Fruit fly (Drosophila melanogaster) whole organism, embryonic: ENCODE data around the gene arm.
A peak's percentile ranks its signal among the peaks of the same experiment; 100 is the strongest.

Source experiments
- Antp ChIP-seq: fragments of 200-800 bp; sonication (Bioruptor generic); optimal IDR thresholded peaks from 3 replicates; lab custom pipeline; 2016; ENCODE audit warnings: missing biosample characterization, missing genetic modification characterization
- Atf3 ChIP-seq: fragments of 200-800 bp; sonication (Bioruptor generic); optimal IDR thresholded peaks from 3 replicates; lab custom pipeline; 2016; ENCODE audit warnings: missing biosample characterization, missing genetic modification characterization
- Atf6 ChIP-seq: fragments of 200-800 bp; sonication (Bioruptor generic); IDR thresholded peaks from 2 replicates; pipeline ENCODE4 v1.3.6; 2022; ENCODE audit warnings: missing biosample characterization, missing genetic modification characterization
- Awh ChIP-seq: fragments of 200-800 bp; sonication (Bioruptor generic); IDR thresholded peaks from 2 replicates; pipeline ENCODE4, ENCODE4 v1.3.6; 2022; ENCODE audit warnings: missing biosample characterization, missing genetic modification characterization
- CG10209 ChIP-seq: fragments of 200-800 bp; sonication (Bioruptor generic); optimal IDR thresholded peaks from 3 replicates; lab custom pipeline; 2017; ENCODE audit warnings: missing biosample characterization, mild to moderate bottlenecking, missing genetic modification characterization, missing genetic modification reagents
- CG10654 ChIP-seq: fragments of 200-800 bp; sonication (Bioruptor generic); optimal IDR thresholded peaks from 2 replicates; lab custom pipeline; 2016; ENCODE audit warnings: missing biosample characterization, missing genetic modification characterization
- CG11560 ChIP-seq: fragments of 200-800 bp; sonication (Bioruptor generic); IDR thresholded peaks from 3 replicates; pipeline ENCODE4 v1.3.6; 2022; ENCODE audit warnings: missing biosample characterization, missing genetic modification characterization
- CG11695 ChIP-seq: fragments of 200-800 bp; sonication (Bioruptor generic); IDR thresholded peaks from 3 replicates; pipeline ENCODE4 v1.3.6; 2022; ENCODE audit warnings: missing biosample characterization, missing genetic modification characterization
- CG12104 ChIP-seq: fragments of 200-800 bp; sonication (Bioruptor generic); optimal IDR thresholded peaks from 3 replicates; lab custom pipeline; 2016; ENCODE audit warnings: missing biosample characterization, missing genetic modification characterization
- CG14667 ChIP-seq: fragments of 200-800 bp; sonication (Bioruptor generic); IDR thresholded peaks from 2 replicates; pipeline ENCODE4 v1.3.6; 2022; ENCODE audit warnings: missing biosample characterization, missing genetic modification characterization
- CG17359 ChIP-seq: fragments of 200-800 bp; sonication (Bioruptor generic); optimal IDR thresholded peaks from 3 replicates; lab custom pipeline; 2018; ENCODE audit warnings: missing biosample characterization, mild to moderate bottlenecking, missing genetic modification characterization, moderate library complexity
- CG2129 ChIP-seq: fragments of 200-800 bp; sonication (Bioruptor generic); IDR thresholded peaks from 2 replicates; pipeline ENCODE4 v1.3.6; 2022; ENCODE audit warnings: missing biosample characterization, missing genetic modification characterization; ENCODE audit not compliant: partially characterized antibody
- CG30403 ChIP-seq: fragments of 200-800 bp; sonication (Bioruptor generic); optimal IDR thresholded peaks from 3 replicates; lab custom pipeline; 2016; ENCODE audit warnings: missing biosample characterization, missing genetic modification characterization
- CG30431 ChIP-seq: fragments of 200-800 bp; sonication (Bioruptor generic); optimal IDR thresholded peaks from 2 replicates; lab custom pipeline; 2017; ENCODE audit warnings: missing biosample characterization, missing genetic modification characterization
- CG3065 ChIP-seq: fragments of 200-800 bp; sonication (Bioruptor generic); optimal IDR thresholded peaks from 2 replicates; lab custom pipeline; 2016; ENCODE audit warnings: missing biosample characterization, missing genetic modification characterization
- CG31388 ChIP-seq: fragments of 200-800 bp; sonication (Bioruptor generic); optimal IDR thresholded peaks from 2 replicates; lab custom pipeline; 2016; ENCODE audit warnings: missing biosample characterization, missing genetic modification characterization
- CG43689 ChIP-seq: fragments of 200-800 bp; sonication (Bioruptor generic); IDR thresholded peaks from 2 replicates; pipeline ENCODE4 v1.3.6; 2022; ENCODE audit warnings: missing biosample characterization, missing genetic modification characterization
- CG4854 ChIP-seq: fragments of 200-800 bp; sonication (Bioruptor generic); optimal IDR thresholded peaks from 2 replicates; lab custom pipeline; 2016; ENCODE audit warnings: missing biosample characterization, missing genetic modification characterization, inconsistent platforms
- CG6689 ChIP-seq: fragments of 200-800 bp; sonication (Bioruptor generic); IDR thresholded peaks from 2 replicates; pipeline ENCODE4 v1.3.6; 2022; ENCODE audit warnings: missing biosample characterization, missing genetic modification characterization
- CG8765 ChIP-seq: fragments of 200-800 bp; sonication (Bioruptor generic); IDR thresholded peaks from 2 replicates; pipeline ENCODE4 v1.3.6; 2022; ENCODE audit warnings: missing biosample characterization, missing genetic modification characterization
- Camta ChIP-seq: fragments of 200-800 bp; sonication (Bioruptor generic); optimal IDR thresholded peaks from 2 replicates; lab custom pipeline; 2016; ENCODE audit warnings: missing biosample characterization, missing genetic modification characterization
- Dip3 ChIP-seq: fragments of 200-800 bp; sonication (Bioruptor generic); optimal IDR thresholded peaks from 3 replicates; lab custom pipeline; 2016; ENCODE audit warnings: missing biosample characterization, missing genetic modification characterization
- Hr39 ChIP-seq: fragments of >200 bp; optimal IDR thresholded peaks from 2 replicates; lab custom pipeline; 2017
- Lim3 ChIP-seq: fragments of 200-800 bp; sonication (Bioruptor generic); IDR thresholded peaks from 2 replicates; pipeline ENCODE4 v1.3.6; 2022; ENCODE audit warnings: missing biosample characterization, missing genetic modification characterization
- Mad ChIP-seq: fragments of 200-800 bp; sonication (Bioruptor generic); optimal IDR thresholded peaks from 2 replicates; lab custom pipeline; 2016; ENCODE audit warnings: missing biosample characterization, missing genetic modification characterization
- Med ChIP-seq: fragments of 200-800 bp; sonication (Bioruptor generic); peaks from one replicate; lab custom pipeline; 2016; ENCODE audit warnings: missing biosample characterization, missing genetic modification characterization, mild to moderate bottlenecking, inconsistent platforms, moderate library complexity
- Nf-YA ChIP-seq: fragments of 200-800 bp; sonication (Bioruptor generic); IDR thresholded peaks from 2 replicates; pipeline ENCODE4 v1.3.6; 2022; ENCODE audit warnings: missing biosample characterization, missing genetic modification characterization
- Oli ChIP-seq: fragments of 200-800 bp; sonication (Bioruptor generic); optimal IDR thresholded peaks from 2 replicates; lab custom pipeline; 2018; ENCODE audit warnings: missing biosample characterization, mild to moderate bottlenecking, missing genetic modification characterization, moderate library complexity
- ara ChIP-seq: fragments of 200-800 bp; sonication (Bioruptor generic); IDR thresholded peaks from 2 replicates; pipeline ENCODE4 v1.3.6; 2022; ENCODE audit warnings: missing biosample characterization, missing genetic modification characterization
- ase ChIP-seq: fragments of 200-800 bp; sonication (Bioruptor generic); IDR thresholded peaks from 3 replicates; pipeline ENCODE4 v1.3.6; 2022; ENCODE audit warnings: missing biosample characterization, missing genetic modification characterization
- caup ChIP-seq: fragments of 200-800 bp; sonication (Bioruptor generic); optimal IDR thresholded peaks from 3 replicates; lab custom pipeline; 2017; ENCODE audit warnings: missing biosample characterization, mild to moderate bottlenecking, missing genetic modification characterization, moderate library complexity; ENCODE audit not compliant: severe bottlenecking
- cg ChIP-seq: fragments of 200-800 bp; sonication (Bioruptor generic); optimal IDR thresholded peaks from 3 replicates; lab custom pipeline; 2019; ENCODE audit warnings: missing biosample characterization, mild to moderate bottlenecking, missing genetic modification characterization, moderate library complexity
- ci ChIP-seq: fragments of 200-800 bp; sonication (Bioruptor generic); IDR thresholded peaks from 3 replicates; pipeline ENCODE4 v1.3.6; 2022; ENCODE audit warnings: missing biosample characterization, missing genetic modification characterization
- disco-r ChIP-seq: fragments of 200-800 bp; sonication (Bioruptor generic); optimal IDR thresholded peaks from 2 replicates; lab custom pipeline; 2016; ENCODE audit warnings: missing biosample characterization, missing genetic modification characterization
- eyg ChIP-seq: fragments of 200-800 bp; sonication (Bioruptor generic); optimal IDR thresholded peaks from 3 replicates; lab custom pipeline; 2016; ENCODE audit warnings: missing biosample characterization, missing genetic modification characterization
- fd102C ChIP-seq: fragments of 200-800 bp; sonication (Bioruptor generic); optimal IDR thresholded peaks from 2 replicates; lab custom pipeline; 2018; ENCODE audit warnings: missing biosample characterization, mild to moderate bottlenecking, missing genetic modification characterization, moderate library complexity
- gro ChIP-seq: fragments of 200-800 bp; sonication (Bioruptor generic); optimal IDR thresholded peaks from 2 replicates; lab custom pipeline; 2016; ENCODE audit warnings: missing biosample characterization, missing genetic modification characterization
- mld ChIP-seq: fragments of 200-800 bp; sonication (Bioruptor generic); IDR thresholded peaks from 3 replicates; pipeline ENCODE4 v1.3.6; 2022; ENCODE audit warnings: missing biosample characterization, missing genetic modification characterization; ENCODE audit not compliant: partially characterized antibody
- p53 ChIP-seq: fragments of 200-800 bp; sonication (Bioruptor generic); optimal IDR thresholded peaks from 2 replicates; lab custom pipeline; 2016; ENCODE audit warnings: missing biosample characterization, missing genetic modification characterization
- pita ChIP-seq: fragments of 200-800 bp; sonication (Bioruptor generic); optimal IDR thresholded peaks from 2 replicates; lab custom pipeline; 2017; ENCODE audit warnings: missing biosample characterization, mild to moderate bottlenecking, missing genetic modification characterization
- row ChIP-seq: fragments of 200-800 bp; sonication (Bioruptor generic); IDR thresholded peaks from 3 replicates; pipeline ENCODE4 v1.3.6; 2022; ENCODE audit warnings: missing biosample characterization, missing genetic modification characterization
- sima ChIP-seq: fragments of 200-800 bp; sonication (Bioruptor generic); optimal IDR thresholded peaks from 2 replicates; lab custom pipeline; 2016; ENCODE audit warnings: missing biosample characterization, missing genetic modification characterization
- stc ChIP-seq: fragments of 200-800 bp; sonication (Bioruptor generic); IDR thresholded peaks from 2 replicates; pipeline ENCODE4 v1.3.6; 2022; ENCODE audit warnings: missing biosample characterization, missing genetic modification characterization

arm gene

dm6 chrX:1947178-1947872 is 46.9 kb upstream of the arm start (continued):
- TF ChIP-seq Nf-YA (GFP tag; lab: Robert Waterston, UW) = peak; percentile 88
- TF ChIP-seq CG8765 (GFP tag; lab: Robert Waterston, UW) = peak; percentile 94
- peak; percentile 96 for TF ChIP-seq Oli (tag; lab: Kevin White, UChicago)
- TF ChIP-seq Med (GFP tag; lab: Kevin White, UChicago) = peak; percentile 99
- peak; percentile 98 for TF ChIP-seq CG17359
- TF ChIP-seq mld (GFP tag; lab: Robert Waterston, UW) = no peak
- peak; percentile 85 for TF ChIP-seq CG3065 (GFP tag; lab: Kevin White, UChicago)
- peak; percentile 72 for TF ChIP-seq Lim3 (GFP tag; lab: Robert Waterston, UW)
- peak; percentile 95 for TF ChIP-seq Atf3 (GFP tag; lab: Kevin White, UChicago)
- no peak for TF ChIP-seq Hr39 (lab: Kevin White, UChicago)
- TF ChIP-seq CG6689 (GFP tag; lab: Robert Waterston, UW) = peak; percentile 97
- peak; percentile 96 for TF ChIP-seq Camta (GFP tag; lab: Kevin White, UChicago)
- peak; percentile 94 for TF ChIP-seq CG14667 (GFP tag; lab: Robert Waterston, UW)
- TF ChIP-seq CG43689 (GFP tag; lab: Robert Waterston, UW) = peak; percentile 87
- peak; percentile 71 for TF ChIP-seq gro (GFP tag; lab: Kevin White, UChicago)
- TF ChIP-seq CG4854 = peak; percentile 89
- TF ChIP-seq CG2129 (GFP tag; lab: Robert Waterston, UW) = no peak
- TF ChIP-seq Dip3 (GFP tag; lab: Kevin White, UChicago) = peak; percentile 80
- peak; percentile 93 for TF ChIP-seq CG10654 (GFP tag; lab: Kevin White, UChicago)
- peak; percentile 89 for TF ChIP-seq Atf6
- no peak for TF ChIP-seq pita (GFP tag; lab: Kevin White, UChicago)
- peak; percentile 97 for TF ChIP-seq CG30431 (GFP tag; lab: Kevin White, UChicago)
- TF ChIP-seq CG11560 (tag; lab: Robert Waterston, UW) = peak; percentile 77; the same call in 2 of the 3 replicates
- TF ChIP-seq CG30403 (GFP tag; lab: Kevin White, UChicago) = peak; percentile 96
- peak; percentile 96 for TF ChIP-seq row (GFP tag; lab: Robert Waterston, UW)
- peak; percentile 88 for TF ChIP-seq disco-r (GFP tag; lab: Kevin White, UChicago)
- peak; percentile 95 for TF ChIP-seq ase
- TF ChIP-seq caup (GFP tag; lab: Kevin White, UChicago) = peak; percentile 89
- TF ChIP-seq p53 (GFP tag; lab: Kevin White, UChicago) = peak; percentile 79
- TF ChIP-seq fd102C = peak; percentile 95
- peak; percentile 81 for TF ChIP-seq eyg
- TF ChIP-seq CG31388 (GFP tag; lab: Kevin White, UChicago) = peak; percentile 85
- TF ChIP-seq Antp (GFP tag; lab: Kevin White, UChicago) = peak; percentile 95
- peak; percentile 99 for TF ChIP-seq ci (GFP tag; lab: Robert Waterston, UW)
- TF ChIP-seq ara (GFP tag; lab: Robert Waterston, UW) = peak; percentile 98
- peak; percentile 82 for TF ChIP-seq cg (GFP tag; lab: Kevin White, UChicago)
- peak; percentile 96 for TF ChIP-seq Mad (GFP tag; lab: Kevin White, UChicago)
- peak; percentile 96 for TF ChIP-seq stc (GFP tag; lab: Robert Waterston, UW)
- TF ChIP-seq CG10209 (GFP tag; lab: Kevin White, UChicago) = peak; percentile 96
- TF ChIP-seq Awh (GFP tag; lab: Robert Waterston, UW) = peak; percentile 98
- TF ChIP-seq sima = peak; percentile 50
- TF ChIP-seq CG11695 (GFP tag; lab: Robert Waterston, UW) = peak; percentile 93
- TF ChIP-seq CG12104 (GFP tag; lab: Kevin White, UChicago) = peak; percentile 91
